Worm (Caenorhabditis elegans) whole organism, midembryonic: ENCODE data around the gene rps-3.

ENCODE experiments used
- T22C8.4 ChIP-seq: fragments of 200-800 bp; sonication (Bioruptor generic); IDR thresholded peaks from 2 replicates; pipeline ENCODE4 v1.3.6; 2022; ENCODE audit warnings: missing genetic modification characterization, missing compliant biosample characterization
- flt-1 ChIP-seq: fragments of 200-800 bp; sonication (Bioruptor generic); IDR thresholded peaks from 2 replicates; pipeline ENCODE4 v1.3.6; 2022; ENCODE audit warnings: missing genetic modification characterization, missing compliant biosample characterization
- med-1 ChIP-seq: sonication (generic microtip); optimal IDR thresholded peaks from 2 replicates; lab custom pipeline; 2017; ENCODE audit warnings: missing genetic modification characterization, mild to moderate bottlenecking, missing compliant biosample characterization, antibody characterized with exemption, missing genetic modification reagents; ENCODE audit not compliant: insufficient read depth

DNA sequence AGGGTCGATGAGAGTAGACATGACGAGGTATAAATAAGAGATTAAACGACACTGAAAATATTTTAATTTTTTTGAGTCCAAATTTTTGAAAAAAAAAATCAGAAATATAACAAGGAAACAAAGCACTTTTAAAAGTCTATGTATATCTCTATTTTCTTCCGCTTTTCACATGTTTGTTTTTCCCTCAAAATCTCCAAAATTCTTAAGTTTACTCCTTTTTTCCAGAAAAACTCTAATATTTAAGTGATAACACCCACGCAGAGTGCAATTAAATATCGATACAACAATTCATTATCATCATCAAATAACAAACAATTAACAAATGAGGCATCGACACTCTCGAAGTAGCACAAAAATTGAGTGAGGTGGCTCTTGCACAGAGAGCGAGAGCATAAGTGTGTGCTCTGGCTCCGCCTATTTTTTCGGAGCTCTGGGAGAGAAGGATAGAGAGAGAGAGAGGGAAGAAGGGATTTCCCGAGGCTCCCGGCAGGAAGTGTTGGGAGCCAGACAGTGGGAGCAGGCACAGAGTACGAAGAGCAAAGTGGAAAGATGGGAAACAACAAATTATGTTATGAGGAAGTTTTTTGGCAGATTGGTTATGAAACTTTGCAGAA, 48.8 kb upstream of the rps-3 start, which contains the start of gene anmt-2:
- no peak for TF ChIP-seq flt-1 (GFP tag; lab: Robert Waterston, UW)
- no peak for TF ChIP-seq med-1 (GFP tag; lab: Kevin White, UChicago)
- TF ChIP-seq T22C8.4 (GFP tag; lab: Robert Waterston, UW), result no peak
